Fruit fly (Drosophila melanogaster) whole organism, adult: Measurements from ENCODE around the gene CG45493.
"Not testable (repeated sequence)": the region's sequence is repeated elsewhere in the genome, so short reads cannot be mapped to it uniquely, and the experiment has no call there.

Source experiments
- CG12768 ChIP-seq: fragments of 200-800 bp; sonication (Bioruptor generic); optimal IDR thresholded peaks from 2 replicates; lab custom pipeline; 2017; ENCODE audit warnings: missing biosample characterization, missing genetic modification characterization, mild to moderate bottlenecking, moderate library complexity, missing genetic modification reagents
- CG1620 ChIP-seq: fragments of 200-800 bp; sonication (Bioruptor generic); optimal IDR thresholded peaks from 2 replicates; lab custom pipeline; 2016; ENCODE audit warnings: missing biosample characterization, missing genetic modification characterization
- CG7045 ChIP-seq: fragments of 200-800 bp; sonication (Bioruptor generic); optimal IDR thresholded peaks from 2 replicates; lab custom pipeline; 2017; ENCODE audit warnings: missing biosample characterization, mild to moderate bottlenecking, missing genetic modification characterization

DNA sequence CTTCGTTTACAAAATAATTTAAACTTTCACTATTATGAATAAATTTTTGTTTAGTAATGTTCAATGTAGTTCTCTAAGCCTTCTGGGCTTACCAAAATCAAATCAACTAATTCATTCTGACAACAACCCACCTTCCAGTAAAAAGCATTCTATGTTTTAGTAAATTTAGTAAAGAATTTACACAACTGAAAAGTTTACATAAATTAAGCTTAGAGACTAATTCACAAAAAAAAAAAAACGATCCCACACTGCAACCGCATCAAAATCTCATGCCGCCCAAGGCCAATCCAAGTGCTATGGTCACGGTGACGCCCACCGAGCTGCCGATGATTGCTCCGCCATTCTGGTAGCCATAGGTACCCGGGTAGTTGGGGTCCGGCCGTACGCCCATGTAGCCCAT is 28.3 kb downstream of the CG45493 start, which contains the start of gene CG45488:
- TF ChIP-seq CG1620; CG7045 (GFP tag; lab: Kevin White, UChicago); CG12768 (GFP tag; lab: Kevin White, UChicago): not testable (repeated sequence)
